Worm (Caenorhabditis elegans) whole organism, early embryonic: ENCODE results near the gene cutl-11.

Experiments
- ets-7 ChIP-seq: sonication (generic microtip); optimal IDR thresholded peaks from 2 replicates; lab custom pipeline; 2016; ENCODE audit warnings: missing genotype, missing genetic modification characterization, missing compliant biosample characterization
- tra-4 ChIP-seq: sonication (generic microtip); optimal IDR thresholded peaks from 2 replicates; lab custom pipeline; 2017; ENCODE audit warnings: missing genetic modification characterization, missing compliant biosample characterization

- TF ChIP-seq tra-4 (no peak), ets-7 (tag; lab: Kevin White, UChicago) (no peak)
These were observed 33.6 kb upstream of the cutl-11 start, which contains the start of gene hnd-1 for ce11 chrX:11684261-11684660.
